Worm (Caenorhabditis elegans) whole organism, L2 larva: Measurements from ENCODE around the gene nas-24.

Experiments used
- aly-2 ChIP-seq: fragments of 150-350 bp; optimal IDR thresholded peaks from 2 replicates; lab custom pipeline; 2014; ENCODE audit warnings: missing biosample characterization, missing genetic modification characterization
- ama-1 ChIP-seq: fragments of 150-350 bp; optimal IDR thresholded peaks from 2 replicates; lab custom pipeline; 2018; ENCODE audit warnings: inconsistent platforms
- ceh-82 ChIP-seq: fragments of 150-350 bp; optimal IDR thresholded peaks from 2 replicates; lab custom pipeline; 2014; ENCODE audit warnings: missing biosample characterization, missing genetic modification characterization
- egl-27 ChIP-seq: sonication (generic microtip); optimal IDR thresholded peaks from 3 replicates; lab custom pipeline; 2017; ENCODE audit warnings: missing biosample characterization, missing genetic modification reagents, missing genetic modification characterization
- lin-39 ChIP-seq: fragments of 150-350 bp; optimal IDR thresholded peaks from 2 replicates; lab custom pipeline; 2014; ENCODE audit warnings: missing biosample characterization, missing genetic modification reagents, missing genetic modification characterization
- mbf-1 ChIP-seq: sonication (generic microtip); optimal IDR thresholded peaks from 2 replicates; lab custom pipeline; 2017; ENCODE audit warnings: missing biosample characterization, missing genetic modification characterization
- mdl-1 ChIP-seq, 2 experiments: fragments of 150-350 bp in 1 of 2; sonication (generic microtip) in 1 of 2; optimal IDR thresholded peaks; 2 replicates each; lab custom pipeline; 2017; ENCODE audit warnings: missing biosample characterization in 2 of 2, missing genetic modification characterization in 2 of 2
- nhr-10 ChIP-seq: sonication (generic microtip); optimal IDR thresholded peaks from 2 replicates; lab custom pipeline; 2017; ENCODE audit warnings: missing biosample characterization, missing genetic modification characterization
- nhr-11 ChIP-seq: fragments of 150-350 bp; optimal IDR thresholded peaks from 2 replicates; lab custom pipeline; 2014; ENCODE audit warnings: missing biosample characterization, missing genetic modification characterization
- nhr-77 ChIP-seq: fragments of 150-350 bp; optimal IDR thresholded peaks from 2 replicates; lab custom pipeline; 2014; ENCODE audit warnings: missing biosample characterization, missing genetic modification characterization
- skn-1 ChIP-seq: sonication (generic microtip); optimal IDR thresholded peaks from 2 replicates; lab custom pipeline; 2017; ENCODE audit warnings: missing biosample characterization, missing genetic modification characterization
- snpc-4 ChIP-seq: fragments of 150-350 bp; optimal IDR thresholded peaks from 2 replicates; lab custom pipeline; 2014; ENCODE audit warnings: missing biosample characterization, missing genetic modification characterization
- unc-62 ChIP-seq: fragments of 150-350 bp; optimal IDR thresholded peaks from 2 replicates; lab custom pipeline; 2014; ENCODE audit warnings: missing biosample characterization, missing genetic modification reagents, missing genetic modification characterization
- ztf-11 ChIP-seq: sonication (generic microtip); optimal IDR thresholded peaks from 2 replicates; lab custom pipeline; 2017; ENCODE audit warnings: missing biosample characterization, missing genetic modification characterization

DNA sequence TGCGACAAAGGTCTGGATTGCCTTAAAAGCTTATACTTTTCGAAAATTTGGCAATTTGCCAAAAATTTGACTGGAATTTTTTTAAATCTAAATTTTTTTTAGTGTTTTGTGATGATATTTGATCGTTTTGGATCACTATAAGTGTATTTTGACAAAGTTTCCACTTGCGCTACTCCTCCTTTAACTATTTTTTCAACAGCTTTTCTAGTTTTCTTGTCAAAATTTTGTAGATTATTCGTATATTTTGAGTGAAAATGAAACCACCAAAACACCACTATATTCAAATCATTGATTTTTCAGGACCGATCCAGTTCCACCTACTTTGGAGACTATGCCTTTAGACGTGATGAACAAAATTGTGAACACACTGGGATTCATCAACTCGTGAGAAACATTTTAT lies 43.6 kb upstream of the nas-24 start, which contains the start of gene fbxa-181:
- no peak for TF ChIP-seq snpc-4 (tag; lab: Kevin White, UChicago)
- no peak for TF ChIP-seq egl-27 (tag; lab: Kevin White, UChicago)
- no peak for TF ChIP-seq unc-62 (GFP tag; lab: Kevin White, UChicago)
- no peak for TF ChIP-seq mdl-1 (tag; optimal IDR thresholded peaks at IDR 0.05; lab: Kevin White, UChicago)
- no peak for TF ChIP-seq nhr-77
- TF ChIP-seq ztf-11 (tag; lab: Kevin White, UChicago), result no peak
- TF ChIP-seq ceh-82 (tag; lab: Kevin White, UChicago), result no peak
- TF ChIP-seq lin-39 (tag; lab: Kevin White, UChicago), result no peak
- no peak for TF ChIP-seq aly-2
- no peak for TF ChIP-seq nhr-10 (tag; lab: Kevin White, UChicago)
- TF ChIP-seq ama-1 (lab: Kevin White, UChicago), result no peak
- no peak for TF ChIP-seq nhr-11
- TF ChIP-seq mbf-1, result no peak
- no peak for TF ChIP-seq skn-1 (tag; lab: Kevin White, UChicago)
